Fruit fly (Drosophila melanogaster) whole organism, embryonic: ENCODE data around the gene Srr.

Experiments used
- Bteb2 ChIP-seq: fragments of 200-800 bp; sonication (Bioruptor generic); optimal IDR thresholded peaks from 2 replicates; lab custom pipeline; 2016; ENCODE audit warnings: missing biosample characterization, missing genetic modification characterization
- CG10543 ChIP-seq: fragments of 200-800 bp; sonication (Bioruptor generic); optimal IDR thresholded peaks from 3 replicates; lab custom pipeline; 2017; ENCODE audit warnings: missing biosample characterization, mild to moderate bottlenecking, missing genetic modification characterization, moderate library complexity
- CG11695 ChIP-seq: fragments of 200-800 bp; sonication (Bioruptor generic); IDR thresholded peaks from 3 replicates; pipeline ENCODE4 v1.3.6; 2022; ENCODE audit warnings: missing biosample characterization, missing genetic modification characterization
- CG12219 ChIP-seq: fragments of 200-800 bp; sonication (Bioruptor generic); optimal IDR thresholded peaks from 3 replicates; lab custom pipeline; 2018; ENCODE audit warnings: missing biosample characterization, mild to moderate bottlenecking, missing genetic modification characterization
- CG12236 ChIP-seq: fragments of 200-800 bp; sonication (Bioruptor generic); optimal IDR thresholded peaks from 2 replicates; lab custom pipeline; 2016; ENCODE audit warnings: missing biosample characterization, missing genetic modification characterization
- CG12744 ChIP-seq: fragments of 200-800 bp; sonication (Bioruptor generic); optimal IDR thresholded peaks from 2 replicates; lab custom pipeline; 2016; ENCODE audit warnings: missing biosample characterization, missing genetic modification characterization
- CG12769 ChIP-seq: fragments of 200-800 bp; sonication (Bioruptor generic); optimal IDR thresholded peaks from 2 replicates; lab custom pipeline; 2019; ENCODE audit warnings: missing biosample characterization, mild to moderate bottlenecking, missing genetic modification characterization, moderate library complexity
- CG13624 ChIP-seq: fragments of 200-800 bp; sonication (Bioruptor generic); optimal IDR thresholded peaks from 2 replicates; lab custom pipeline; 2016; ENCODE audit warnings: missing biosample characterization, missing genetic modification characterization
- CG2116 ChIP-seq: fragments of 200-800 bp; sonication (Bioruptor generic); optimal IDR thresholded peaks from 3 replicates; lab custom pipeline; 2018; ENCODE audit warnings: missing biosample characterization, mild to moderate bottlenecking, missing genetic modification characterization
- CG3163 ChIP-seq: fragments of 200-800 bp; sonication (Bioruptor generic); optimal IDR thresholded peaks from 3 replicates; lab custom pipeline; 2016; ENCODE audit warnings: missing biosample characterization, missing genetic modification characterization
- CG32767 ChIP-seq: fragments of 200-800 bp; sonication (Bioruptor generic); IDR thresholded peaks from 2 replicates; pipeline ENCODE4 v1.3.6; 2022; ENCODE audit warnings: missing biosample characterization, missing genetic modification characterization
- CG3838 ChIP-seq: fragments of 200-800 bp; sonication (Bioruptor generic); optimal IDR thresholded peaks from 3 replicates; lab custom pipeline; 2016; ENCODE audit warnings: missing biosample characterization, missing genetic modification characterization
- CG42726 ChIP-seq: fragments of 200-800 bp; sonication (Bioruptor generic); IDR thresholded peaks from 2 replicates; pipeline ENCODE4 v1.3.6; 2022; ENCODE audit warnings: missing biosample characterization, missing genetic modification characterization; ENCODE audit not compliant: partially characterized antibody
- CG43689 ChIP-seq: fragments of 200-800 bp; sonication (Bioruptor generic); IDR thresholded peaks from 2 replicates; pipeline ENCODE4 v1.3.6; 2022; ENCODE audit warnings: missing biosample characterization, missing genetic modification characterization
- CG4820 ChIP-seq: fragments of 200-800 bp; sonication (Bioruptor generic); optimal IDR thresholded peaks from 3 replicates; lab custom pipeline; 2016; ENCODE audit warnings: missing biosample characterization, missing genetic modification characterization
- CG5180 ChIP-seq: fragments of 200-800 bp; sonication (Bioruptor generic); optimal IDR thresholded peaks from 3 replicates; lab custom pipeline; 2017; ENCODE audit warnings: missing biosample characterization, missing genetic modification characterization, mild to moderate bottlenecking, moderate library complexity, missing genetic modification reagents
- CG6272 ChIP-seq: fragments of 200-800 bp; sonication (Bioruptor generic); IDR thresholded peaks from 2 replicates; pipeline ENCODE4 v1.3.6; 2022; ENCODE audit warnings: missing biosample characterization, missing genetic modification characterization
- CG6813 ChIP-seq: fragments of 200-800 bp; sonication (Bioruptor generic); optimal IDR thresholded peaks from 2 replicates; lab custom pipeline; 2017; ENCODE audit warnings: missing biosample characterization, missing genetic modification characterization, mild to moderate bottlenecking, moderate library complexity, missing genetic modification reagents
- CG6854 ChIP-seq: fragments of 200-800 bp; sonication (Bioruptor generic); optimal IDR thresholded peaks from 3 replicates; lab custom pipeline; 2017; ENCODE audit warnings: missing biosample characterization, mild to moderate bottlenecking, missing genetic modification characterization
- CG7745 ChIP-seq: fragments of 200-800 bp; sonication (Bioruptor generic); optimal IDR thresholded peaks from 2 replicates; lab custom pipeline; 2018; ENCODE audit warnings: missing biosample characterization, mild to moderate bottlenecking, missing genetic modification characterization, moderate library complexity
- CG9817 ChIP-seq: fragments of 200-800 bp; sonication (Bioruptor generic); optimal IDR thresholded peaks from 2 replicates; lab custom pipeline; 2018; ENCODE audit warnings: missing biosample characterization, mild to moderate bottlenecking, missing genetic modification characterization, moderate library complexity
- D ChIP-seq, 2 experiments: fragments of 200-800 bp in 1 of 2; fragments of >200 bp in 1 of 2; sonication (Bioruptor generic) in 1 of 2; optimal IDR thresholded peaks; 2 replicates in 1 of 2; 3 replicates in 1 of 2; lab custom pipeline; 2017; ENCODE audit warnings: mild to moderate bottlenecking in 1 of 2, missing biosample characterization in 1 of 2, missing genetic modification characterization in 1 of 2, missing genetic modification reagents in 1 of 2
- D19B ChIP-seq: fragments of 200-800 bp; sonication (Bioruptor generic); optimal IDR thresholded peaks from 2 replicates; lab custom pipeline; 2017; ENCODE audit warnings: missing biosample characterization, mild to moderate bottlenecking, missing genetic modification characterization
- Dbx ChIP-seq: fragments of 200-800 bp; sonication (Bioruptor generic); IDR thresholded peaks from 3 replicates; pipeline ENCODE4 v1.3.6; 2022; ENCODE audit warnings: missing biosample characterization, missing genetic modification characterization
- Deaf1 ChIP-seq: fragments of 200-800 bp; optimal IDR thresholded peaks from 3 replicates; lab custom pipeline; 2019; ENCODE audit warnings: missing biosample characterization, mild to moderate bottlenecking, missing genetic modification characterization, moderate library complexity
- Doc3 ChIP-seq: fragments of 200-800 bp; sonication (Bioruptor generic); IDR thresholded peaks from 3 replicates; pipeline ENCODE4 v1.3.6; 2022; ENCODE audit warnings: missing biosample characterization, missing genetic modification characterization; ENCODE audit not compliant: partially characterized antibody
- HLH3B ChIP-seq: fragments of 200-800 bp; sonication (Bioruptor generic); IDR thresholded peaks from 2 replicates; pipeline ENCODE4 v1.3.6; 2022; ENCODE audit warnings: missing biosample characterization, missing genetic modification characterization
- Myb ChIP-seq: fragments of 200-800 bp; sonication (Bioruptor generic); optimal IDR thresholded peaks from 2 replicates; lab custom pipeline; 2016; ENCODE audit warnings: missing biosample characterization, missing genetic modification characterization
- Neu2 ChIP-seq: fragments of 200-800 bp; sonication (Bioruptor generic); optimal IDR thresholded peaks from 3 replicates; lab custom pipeline; 2016; ENCODE audit warnings: missing biosample characterization, missing genetic modification characterization, borderline replicate concordance
- Nf-YB ChIP-seq: fragments of 200-800 bp; sonication (Bioruptor generic); optimal IDR thresholded peaks from 3 replicates; lab custom pipeline; 2019; ENCODE audit warnings: missing biosample characterization, mild to moderate bottlenecking, missing genetic modification characterization, moderate library complexity
- NfI ChIP-seq: fragments of 200-800 bp; sonication (Bioruptor generic); optimal IDR thresholded peaks from 3 replicates; lab custom pipeline; 2018; ENCODE audit warnings: missing biosample characterization, mild to moderate bottlenecking, missing genetic modification characterization, moderate library complexity
- Sox100B ChIP-seq: fragments of 200-800 bp; sonication (Bioruptor generic); optimal IDR thresholded peaks from 3 replicates; lab custom pipeline; 2018; ENCODE audit warnings: missing biosample characterization, mild to moderate bottlenecking, missing genetic modification characterization
- Spps ChIP-seq: fragments of 200-800 bp; sonication (Bioruptor generic); optimal IDR thresholded peaks from 2 replicates; lab custom pipeline; 2018; ENCODE audit warnings: missing biosample characterization, mild to moderate bottlenecking, missing genetic modification characterization
- Stat92E ChIP-seq, 3 experiments: fragments of >200 bp in 2 of 3; fragments of 200-800 bp in 1 of 3; sonication (Bioruptor generic) in 1 of 3; optimal IDR thresholded peaks; 2 replicates each; lab custom pipeline; 2017 to 2019; ENCODE audit warnings: missing biosample characterization in 3 of 3, missing genetic modification characterization in 3 of 3, mild to moderate bottlenecking in 1 of 3, moderate library complexity in 1 of 3
- Tbp ChIP-seq: fragments of >200 bp; optimal IDR thresholded peaks from 2 replicates; lab custom pipeline; 2018; ENCODE audit warnings: missing biosample characterization, missing genetic modification characterization
- Trl ChIP-seq, 3 experiments: fragments of >200 bp in 2 of 3; fragments of 200-800 bp in 1 of 3; sonication (Bioruptor generic) in 1 of 3; optimal IDR thresholded peaks; 2 replicates in 1 of 3; 3 replicates in 2 of 3; lab custom pipeline; 2016 to 2017; ENCODE audit warnings: missing biosample characterization in 1 of 3, missing genetic modification characterization in 1 of 3
- ara ChIP-seq: fragments of 200-800 bp; sonication (Bioruptor generic); IDR thresholded peaks from 2 replicates; pipeline ENCODE4 v1.3.6; 2022; ENCODE audit warnings: missing biosample characterization, missing genetic modification characterization
- chm ChIP-seq: fragments of 200-800 bp; sonication (Bioruptor generic); IDR thresholded peaks from 2 replicates; pipeline ENCODE4 v1.3.6; 2022; ENCODE audit warnings: missing biosample characterization, missing genetic modification characterization
- croc ChIP-seq: fragments of 200-800 bp; sonication (Bioruptor generic); conservative IDR thresholded peaks from 3 replicates; pipeline ENCODE4 v1.3.6; 2022; ENCODE audit warnings: missing biosample characterization, missing genetic modification characterization
- crol ChIP-seq: fragments of 200-800 bp; sonication (Bioruptor generic); IDR thresholded peaks from 2 replicates; pipeline ENCODE4 v1.3.6; 2022; ENCODE audit warnings: missing biosample characterization, missing genetic modification characterization
- ems ChIP-seq: fragments of 200-800 bp; sonication (Bioruptor generic); optimal IDR thresholded peaks from 3 replicates; lab custom pipeline; 2016; ENCODE audit warnings: missing biosample characterization, missing genetic modification characterization
- grau ChIP-seq: fragments of 200-800 bp; optimal IDR thresholded peaks from 3 replicates; lab custom pipeline; 2019; ENCODE audit warnings: missing biosample characterization, mild to moderate bottlenecking, missing genetic modification characterization, moderate library complexity
- her ChIP-seq: fragments of 200-800 bp; sonication (Bioruptor generic); optimal IDR thresholded peaks from 2 replicates; lab custom pipeline; 2016; ENCODE audit warnings: missing biosample characterization, missing genetic modification characterization
- nau ChIP-seq: fragments of 200-800 bp; sonication (Bioruptor generic); optimal IDR thresholded peaks from 3 replicates; lab custom pipeline; 2017; ENCODE audit warnings: missing biosample characterization, mild to moderate bottlenecking, missing genetic modification characterization, missing genetic modification reagents
- nmo ChIP-seq: fragments of 200-800 bp; sonication (Bioruptor generic); optimal IDR thresholded peaks from 2 replicates; lab custom pipeline; 2018; ENCODE audit warnings: missing biosample characterization, mild to moderate bottlenecking, missing genetic modification characterization, moderate library complexity
- nom ChIP-seq: fragments of 200-800 bp; sonication (Bioruptor generic); optimal IDR thresholded peaks from 2 replicates; lab custom pipeline; 2017; ENCODE audit warnings: missing biosample characterization, missing genetic modification characterization, mild to moderate bottlenecking, moderate library complexity, missing genetic modification reagents
- pzg ChIP-seq: fragments of 200-800 bp; sonication (Bioruptor generic); optimal IDR thresholded peaks from 3 replicates; lab custom pipeline; 2018; ENCODE audit warnings: missing biosample characterization, mild to moderate bottlenecking, missing genetic modification characterization, moderate library complexity
- row ChIP-seq: fragments of 200-800 bp; sonication (Bioruptor generic); IDR thresholded peaks from 3 replicates; pipeline ENCODE4 v1.3.6; 2022; ENCODE audit warnings: missing biosample characterization, missing genetic modification characterization
- scrt ChIP-seq: fragments of 200-800 bp; sonication (Bioruptor generic); optimal IDR thresholded peaks from 2 replicates; lab custom pipeline; 2018; ENCODE audit warnings: missing biosample characterization, mild to moderate bottlenecking, missing genetic modification characterization, moderate library complexity
- sim ChIP-seq: fragments of 200-800 bp; sonication (Bioruptor generic); IDR thresholded peaks from 2 replicates; pipeline ENCODE4 v1.3.6; 2022; ENCODE audit warnings: missing biosample characterization, missing genetic modification characterization

Gene Srr

DNA sequence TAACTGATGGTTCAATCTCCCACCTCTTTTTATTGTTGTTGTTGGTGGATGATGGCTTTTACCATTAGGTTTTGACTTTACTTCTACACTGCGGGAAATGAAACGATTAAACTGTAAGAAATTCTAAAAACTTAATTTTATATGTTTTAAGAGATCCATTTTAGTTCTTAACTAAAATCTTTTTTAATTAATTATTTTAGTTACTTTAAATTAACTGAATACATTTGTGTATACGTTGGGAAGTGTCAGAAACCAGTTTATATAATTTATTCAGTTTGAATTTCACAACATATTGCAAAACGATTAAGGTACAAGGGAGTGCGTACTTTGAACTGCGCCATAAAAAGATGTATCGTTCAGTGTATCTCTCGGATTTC is 11.9 kb upstream of the Srr start (continued):
- no peak for TF ChIP-seq HLH3B
- TF ChIP-seq Sox100B (GFP tag; lab: Kevin White, UChicago) = peak; percentile 91
- no peak for TF ChIP-seq CG12744 (GFP tag; lab: Kevin White, UChicago)
- TF ChIP-seq CG2116 (GFP tag; lab: Kevin White, UChicago) = peak; percentile 71
- no peak for TF ChIP-seq row (GFP tag; lab: Robert Waterston, UW)
- TF ChIP-seq her = no peak
- TF ChIP-seq NfI (GFP tag; lab: Kevin White, UChicago) = peak; percentile 83
- TF ChIP-seq CG12219 (GFP tag; lab: Kevin White, UChicago) = peak; percentile 54
- TF ChIP-seq CG13624 (GFP tag; lab: Kevin White, UChicago) = peak; percentile 6
- no peak for TF ChIP-seq D (optimal IDR thresholded peaks at IDR 0.05; lab: Kevin White, UChicago)
- peak; percentile 86 for TF ChIP-seq D (GFP tag; optimal IDR thresholded peaks at IDR 0.05; lab: Kevin White, UChicago)
- TF ChIP-seq CG32767 (GFP tag; lab: Robert Waterston, UW) = no peak
- peak; percentile 64 for TF ChIP-seq CG5180 (GFP tag; lab: Kevin White, UChicago)
- TF ChIP-seq nmo (GFP tag; lab: Kevin White, UChicago) = peak; percentile 93
- peak; percentile 56 for TF ChIP-seq Bteb2 (GFP tag; lab: Kevin White, UChicago)
- TF ChIP-seq CG43689 (GFP tag; lab: Robert Waterston, UW) = no peak
- TF ChIP-seq D19B (GFP tag; lab: Kevin White, UChicago) = peak; percentile 70
- TF ChIP-seq Nf-YB (GFP tag; lab: Kevin White, UChicago) = peak; percentile 79
- peak; percentile 49 for TF ChIP-seq CG10543 (GFP tag; lab: Kevin White, UChicago)
- TF ChIP-seq Dbx = no peak
- TF ChIP-seq Tbp (GFP tag; lab: Kevin White, UChicago) = no peak
- TF ChIP-seq nom (GFP tag; lab: Kevin White, UChicago) = peak; percentile 56
- peak; percentile 89 for TF ChIP-seq grau (tag; lab: Kevin White, UChicago)
- TF ChIP-seq CG3163 = no peak
- peak in 1 of 2 experiments; percentile 12 for TF ChIP-seq Trl (optimal IDR thresholded peaks at IDR 0.05; lab: Kevin White, UChicago)
- TF ChIP-seq Trl (GFP tag; optimal IDR thresholded peaks at IDR 0.05; lab: Kevin White, UChicago) = no peak
- peak; percentile 63 for TF ChIP-seq Deaf1 (tag; lab: Kevin White, UChicago)
- no peak for TF ChIP-seq chm (GFP tag; lab: Robert Waterston, UW)
- no peak for TF ChIP-seq CG7745 (tag; lab: Kevin White, UChicago)
- TF ChIP-seq pzg (GFP tag; lab: Kevin White, UChicago) = no peak
- TF ChIP-seq CG4820 (GFP tag; lab: Kevin White, UChicago) = peak; percentile 74
- TF ChIP-seq nau (GFP tag; lab: Kevin White, UChicago) = peak; percentile 73
- TF ChIP-seq CG9817 (tag; lab: Kevin White, UChicago) = no peak
- TF ChIP-seq CG12769 (tag; lab: Kevin White, UChicago) = no peak
- TF ChIP-seq scrt (GFP tag; lab: Kevin White, UChicago) = peak; percentile 86
- TF ChIP-seq Spps (tag; lab: Kevin White, UChicago) = peak; percentile 84
- TF ChIP-seq ems (GFP tag; lab: Kevin White, UChicago) = peak; percentile 67
- peak in 1 of 3 experiments; percentile 45 for TF ChIP-seq Stat92E (GFP tag; optimal IDR thresholded peaks at IDR 0.05; lab: Kevin White, UChicago)
- no peak for TF ChIP-seq CG12236
- TF ChIP-seq sim = no peak
- peak; percentile 65 for TF ChIP-seq croc
- TF ChIP-seq ara = no peak
- TF ChIP-seq CG6272 (GFP tag; lab: Robert Waterston, UW) = no peak
- no peak for TF ChIP-seq Doc3 (GFP tag; lab: Robert Waterston, UW)
- no peak for TF ChIP-seq Neu2 (GFP tag; lab: Kevin White, UChicago)
- peak; percentile 89 for TF ChIP-seq CG6854 (GFP tag; lab: Kevin White, UChicago)
- no peak for TF ChIP-seq CG42726 (GFP tag; lab: Robert Waterston, UW)
- TF ChIP-seq CG6813 (GFP tag; lab: Kevin White, UChicago) = peak; percentile 85
- no peak for TF ChIP-seq CG11695 (GFP tag; lab: Robert Waterston, UW)
- peak; percentile 49 for TF ChIP-seq CG3838 (GFP tag; lab: Kevin White, UChicago)
- no peak for TF ChIP-seq crol (GFP tag; lab: Robert Waterston, UW)
- no peak for TF ChIP-seq Myb
